Worm (Caenorhabditis elegans): ENCODE data around the gene ugt-22.

ce11 chrIV:13679495-13679894 lies 40.4 kb downstream of the ugt-22 start:
- TF ChIP-seq C38D4.7 (GFP tag; optimal IDR thresholded peaks at IDR 0.05): no peak
- no peak for TF ChIP-seq ama-1 (optimal IDR thresholded peaks at IDR 0.05)
- no peak for TF ChIP-seq nhr-11 (tag; optimal IDR thresholded peaks at IDR 0.05)
- no peak for TF ChIP-seq pqm-1 (tag; optimal IDR thresholded peaks at IDR 0.05)
- no peak for TF ChIP-seq fkh-10 (GFP tag; optimal IDR thresholded peaks at IDR 0.05)
- TF ChIP-seq sox-2 (GFP tag; IDR thresholded peaks at IDR 0.05): no peak
- no peak for TF ChIP-seq pha-2 (tag; optimal IDR thresholded peaks at IDR 0.05)
- TF ChIP-seq ceh-2 (tag; optimal IDR thresholded peaks at IDR 0.05): no peak
- no peak for TF ChIP-seq gmeb-2 (tag; optimal IDR thresholded peaks at IDR 0.05)
- no peak for TF ChIP-seq hlh-30 (tag; optimal IDR thresholded peaks at IDR 0.05; ENCODE audit: insufficient read depth)

Measured in whole organism, late embryonic.